Worm (Caenorhabditis elegans) whole organism, L2 larva: Measurements from ENCODE around the gene Y14H12A.2.

Experiments
- F13H6.1 ChIP-seq: sonication (generic microtip); optimal IDR thresholded peaks from 2 replicates; lab custom pipeline; 2016; ENCODE audit warnings: missing genetic modification characterization, missing compliant biosample characterization
- Y55F3AM.14 ChIP-seq: fragments of 200-800 bp; sonication (Bioruptor generic); optimal IDR thresholded peaks from 2 replicates; lab custom pipeline; 2018; ENCODE audit warnings: mild to moderate bottlenecking, missing genetic modification characterization, missing compliant biosample characterization
- ZK546.5 ChIP-seq: sonication (generic microtip); optimal IDR thresholded peaks from 2 replicates; lab custom pipeline; 2017; ENCODE audit warnings: missing biosample characterization, missing genetic modification characterization
- alr-1 ChIP-seq: fragments of 150-350 bp; optimal IDR thresholded peaks from 2 replicates; lab custom pipeline; 2014; ENCODE audit warnings: missing biosample characterization, missing genetic modification characterization
- aly-2 ChIP-seq: fragments of 150-350 bp; optimal IDR thresholded peaks from 2 replicates; lab custom pipeline; 2014; ENCODE audit warnings: missing biosample characterization, missing genetic modification characterization
- ama-1 ChIP-seq: fragments of 150-350 bp; optimal IDR thresholded peaks from 2 replicates; lab custom pipeline; 2018; ENCODE audit warnings: inconsistent platforms
- ceh-16 ChIP-seq: fragments of 150-350 bp; optimal IDR thresholded peaks from 2 replicates; lab custom pipeline; 2014; ENCODE audit warnings: missing biosample characterization, missing genetic modification characterization
- crh-2 ChIP-seq: sonication (generic microtip); optimal IDR thresholded peaks from 2 replicates; lab custom pipeline; 2017; ENCODE audit warnings: missing biosample characterization, missing genetic modification characterization
- dmd-4 ChIP-seq: sonication (generic microtip); optimal IDR thresholded peaks from 2 replicates; lab custom pipeline; 2017; ENCODE audit warnings: missing biosample characterization, missing genetic modification characterization
- elt-1 ChIP-seq: fragments of 150-350 bp; optimal IDR thresholded peaks from 2 replicates; lab custom pipeline; 2014; ENCODE audit warnings: missing biosample characterization, missing genetic modification characterization
- gmeb-1 ChIP-seq: fragments of 150-350 bp; optimal IDR thresholded peaks from 2 replicates; lab custom pipeline; 2014; ENCODE audit warnings: missing biosample characterization, missing genetic modification characterization
- lin-11 ChIP-seq: fragments of 150-350 bp; sonication (generic microtip); optimal IDR thresholded peaks from 2 replicates; lab custom pipeline; 2014; ENCODE audit warnings: missing biosample characterization, missing genetic modification characterization, inconsistent platforms, mixed read lengths
- lin-13 ChIP-seq: fragments of 150-350 bp; optimal IDR thresholded peaks from 2 replicates; lab custom pipeline; 2014; ENCODE audit warnings: missing biosample characterization, missing genetic modification reagents, missing genetic modification characterization
- lin-39 ChIP-seq: fragments of 150-350 bp; optimal IDR thresholded peaks from 2 replicates; lab custom pipeline; 2014; ENCODE audit warnings: missing biosample characterization, missing genetic modification reagents, missing genetic modification characterization
- mab-5 ChIP-seq: fragments of 150-350 bp; optimal IDR thresholded peaks from 2 replicates; lab custom pipeline; 2014; ENCODE audit warnings: missing biosample characterization, missing genetic modification characterization
- mbf-1 ChIP-seq: sonication (generic microtip); optimal IDR thresholded peaks from 2 replicates; lab custom pipeline; 2017; ENCODE audit warnings: missing biosample characterization, missing genetic modification characterization
- mdl-1 ChIP-seq, 2 experiments: fragments of 150-350 bp in 1 of 2; sonication (generic microtip) in 1 of 2; optimal IDR thresholded peaks; 2 replicates each; lab custom pipeline; 2017; ENCODE audit warnings: missing biosample characterization in 2 of 2, missing genetic modification characterization in 2 of 2
- nhr-10 ChIP-seq: sonication (generic microtip); optimal IDR thresholded peaks from 2 replicates; lab custom pipeline; 2017; ENCODE audit warnings: missing biosample characterization, missing genetic modification characterization
- nhr-11 ChIP-seq: fragments of 150-350 bp; optimal IDR thresholded peaks from 2 replicates; lab custom pipeline; 2014; ENCODE audit warnings: missing biosample characterization, missing genetic modification characterization
- nhr-12 ChIP-seq: fragments of 150-350 bp; optimal IDR thresholded peaks from 2 replicates; lab custom pipeline; 2014; ENCODE audit warnings: missing biosample characterization, missing genetic modification characterization
- nhr-129 ChIP-seq: fragments of 150-350 bp; optimal IDR thresholded peaks from 2 replicates; lab custom pipeline; 2014; ENCODE audit warnings: missing biosample characterization, missing genetic modification characterization
- nhr-21 ChIP-seq: fragments of 150-350 bp; optimal IDR thresholded peaks from 2 replicates; lab custom pipeline; 2014; ENCODE audit warnings: missing biosample characterization, missing genetic modification characterization
- nhr-23 ChIP-seq: fragments of 150-350 bp; optimal IDR thresholded peaks from 2 replicates; lab custom pipeline; 2014; ENCODE audit warnings: missing biosample characterization, missing genetic modification reagents, missing genetic modification characterization
- nhr-237 ChIP-seq: fragments of 150-350 bp; optimal IDR thresholded peaks from 2 replicates; lab custom pipeline; 2014; ENCODE audit warnings: missing biosample characterization, missing genetic modification characterization
- nhr-25 ChIP-seq: fragments of 150-350 bp; sonication (generic microtip); optimal IDR thresholded peaks from 3 replicates; lab custom pipeline; 2014; ENCODE audit warnings: missing biosample characterization, missing genetic modification characterization
- nhr-6 ChIP-seq: fragments of 150-350 bp; optimal IDR thresholded peaks from 2 replicates; lab custom pipeline; 2014; ENCODE audit warnings: missing biosample characterization, missing genetic modification characterization
- peb-1 ChIP-seq: fragments of 150-350 bp; optimal IDR thresholded peaks from 2 replicates; lab custom pipeline; 2014; ENCODE audit warnings: missing biosample characterization, missing genetic modification characterization
- skn-1 ChIP-seq: sonication (generic microtip); optimal IDR thresholded peaks from 2 replicates; lab custom pipeline; 2017; ENCODE audit warnings: missing biosample characterization, missing genetic modification characterization
- sma-9 ChIP-seq, 2 experiments: fragments of 150-350 bp in 1 of 2; sonication (generic microtip) in 1 of 2; optimal IDR thresholded peaks; 2 replicates each; lab custom pipeline; 2014 to 2016; ENCODE audit warnings: missing genetic modification characterization in 2 of 2, mild to moderate bottlenecking in 1 of 2, missing biosample characterization in 1 of 2, missing compliant biosample characterization in 1 of 2, missing genetic modification reagents in 1 of 2, moderate library complexity in 1 of 2
- snpc-4 ChIP-seq: fragments of 150-350 bp; optimal IDR thresholded peaks from 2 replicates; lab custom pipeline; 2014; ENCODE audit warnings: missing biosample characterization, missing genetic modification characterization
- unc-55 ChIP-seq: fragments of 150-350 bp; sonication (generic microtip); optimal IDR thresholded peaks from 3 replicates; lab custom pipeline; 2014; ENCODE audit warnings: missing biosample characterization, missing genetic modification reagents, missing genetic modification characterization
- zag-1 ChIP-seq: fragments of 150-350 bp; optimal IDR thresholded peaks from 2 replicates; lab custom pipeline; 2014; ENCODE audit warnings: missing biosample characterization, missing genetic modification characterization
- ztf-1 ChIP-seq: fragments of 200-800 bp; sonication (Bioruptor generic); conservative IDR thresholded peaks from 2 replicates; pipeline ENCODE4 v1.3.6; 2022; ENCODE audit warnings: missing genetic modification characterization, missing compliant biosample characterization
- ztf-11 ChIP-seq: sonication (generic microtip); optimal IDR thresholded peaks from 2 replicates; lab custom pipeline; 2017; ENCODE audit warnings: missing biosample characterization, missing genetic modification characterization
- ztf-4 ChIP-seq: fragments of 150-350 bp; optimal IDR thresholded peaks from 2 replicates; lab custom pipeline; 2014; ENCODE audit warnings: missing biosample characterization, missing genetic modification characterization

Gene Y14H12A.2

ce11 chrII:4028276-4028675 lies 38.8 kb upstream of the Y14H12A.2 start, which contains the start of gene K07D4.9:
Gene K07D4.9, plus strand, starts transcription at chrII:4028576.
- no peak for TF ChIP-seq gmeb-1
- no peak for TF ChIP-seq nhr-12
- no peak for TF ChIP-seq ztf-4
- no peak for TF ChIP-seq ama-1 (lab: Kevin White, UChicago)
- no peak for TF ChIP-seq nhr-25 (tag; lab: Kevin White, UChicago)
- no peak for TF ChIP-seq ztf-11 (tag; lab: Kevin White, UChicago)

ce11 chrII:4025462-4025861 lies 36.0 kb upstream of the Y14H12A.2 start, which contains the start of gene K07D4.5:
Gene K07D4.5, minus strand, starts transcription at chrII:4025562.
- TF ChIP-seq lin-39 (tag; lab: Kevin White, UChicago): no peak

ce11 chrII:4018617-4019016 lies 29.1 kb upstream of the Y14H12A.2 start, which contains the start of gene K07D4.6:
Gene K07D4.6, minus strand, starts transcription at chrII:4018717.
- no peak for TF ChIP-seq nhr-10 (tag; lab: Kevin White, UChicago)
- TF ChIP-seq nhr-129 (tag; lab: Kevin White, UChicago): no peak
- TF ChIP-seq aly-2 (tag; lab: Kevin White, UChicago): no peak
- TF ChIP-seq ztf-11 (tag; lab: Kevin White, UChicago): no peak
- no peak for TF ChIP-seq snpc-4 (tag; lab: Kevin White, UChicago)
- no peak for TF ChIP-seq nhr-6 (tag; lab: Kevin White, UChicago)
- TF ChIP-seq nhr-23 (tag; lab: Kevin White, UChicago): no peak
- no peak for TF ChIP-seq nhr-237 (tag; lab: Kevin White, UChicago)
- TF ChIP-seq lin-13: no peak
- TF ChIP-seq skn-1 (tag; lab: Kevin White, UChicago): no peak
- no peak for TF ChIP-seq peb-1 (tag; lab: Kevin White, UChicago)
- no peak for TF ChIP-seq ztf-1 (GFP tag; lab: Robert Waterston, UW)
- no peak for TF ChIP-seq gmeb-1
- no peak for TF ChIP-seq zag-1

ce11 chrII:4011518-4011917 lies 22.0 kb upstream of the Y14H12A.2 start:
- TF ChIP-seq unc-55 (GFP tag; lab: Kevin White, UChicago): no peak
- TF ChIP-seq crh-2: no peak
- TF ChIP-seq peb-1 (tag; lab: Kevin White, UChicago): no peak
- no peak for TF ChIP-seq sma-9 (GFP tag; optimal IDR thresholded peaks at IDR 0.05; lab: Kevin White, UChicago)
- TF ChIP-seq sma-9 (tag; optimal IDR thresholded peaks at IDR 0.05; lab: Kevin White, UChicago): no peak
- TF ChIP-seq mbf-1 (tag; lab: Kevin White, UChicago): no peak
- TF ChIP-seq nhr-21: no peak
- TF ChIP-seq ama-1 (lab: Kevin White, UChicago): no peak
- TF ChIP-seq mdl-1 (tag; optimal IDR thresholded peaks at IDR 0.05; lab: Kevin White, UChicago): no peak
- no peak for TF ChIP-seq mab-5 (tag; lab: Kevin White, UChicago)
- TF ChIP-seq Y55F3AM.14: no peak
- no peak for TF ChIP-seq gmeb-1
- TF ChIP-seq ZK546.5 (tag; lab: Kevin White, UChicago): no peak

ce11 chrII:4007972-4008371 lies 18.5 kb upstream of the Y14H12A.2 start:
- TF ChIP-seq lin-13 (no peak), ztf-4 (no peak), lin-11 (tag; lab: Kevin White, UChicago) (no peak), ztf-1 (GFP tag; lab: Robert Waterston, UW) (no peak), nhr-12 (no peak), ZK546.5 (tag; lab: Kevin White, UChicago) (no peak)

- TF ChIP-seq nhr-237 (tag; lab: Kevin White, UChicago) (no peak), snpc-4 (tag; lab: Kevin White, UChicago) (no peak), zag-1 (no peak), skn-1 (tag; lab: Kevin White, UChicago) (no peak), ceh-16 (tag; lab: Kevin White, UChicago) (no peak), mdl-1 (tag; optimal IDR thresholded peaks at IDR 0.05; lab: Kevin White, UChicago) (no peak), dmd-4 (tag; lab: Kevin White, UChicago) (no peak), nhr-10 (tag; lab: Kevin White, UChicago) (no peak), alr-1 (tag; lab: Kevin White, UChicago) (no peak), F13H6.1 (no peak), nhr-11 (tag; lab: Kevin White, UChicago) (no peak), nhr-129 (tag; lab: Kevin White, UChicago) (no peak), nhr-21 (no peak), elt-1 (no peak), gmeb-1 (no peak)
These were observed 15.1 kb upstream of the Y14H12A.2 start, which contains the start of gene ephx-1 for ce11 chrII:4004614-4005013. Gene ephx-1, plus strand, starts transcription at chrII:4004914.
